Fruit fly (Drosophila melanogaster) whole organism, wandering third instar larva: ENCODE data around the gene CG3097.

Experiments used
- Hnf4 ChIP-seq: fragments of 200-800 bp; sonication (Bioruptor generic); optimal IDR thresholded peaks from 2 replicates; lab custom pipeline; 2016; ENCODE audit warnings: missing biosample characterization, mild to moderate bottlenecking, missing genetic modification characterization
- Hr78 ChIP-seq: fragments of >200 bp; optimal IDR thresholded peaks from 2 replicates; lab custom pipeline; 2017; ENCODE audit warnings: missing biosample characterization, missing genetic modification characterization
- N ChIP-seq: fragments of >200 bp; optimal IDR thresholded peaks from 2 replicates; lab custom pipeline; 2018; ENCODE audit warnings: missing biosample characterization, missing external identifiers, missing genetic modification characterization
- br ChIP-seq: fragments of 200-800 bp; sonication (Bioruptor generic); optimal IDR thresholded peaks from 2 replicates; lab custom pipeline; 2016; ENCODE audit warnings: missing biosample characterization, missing genetic modification characterization
- h ChIP-seq: fragments of 200-800 bp; sonication (Bioruptor generic); optimal IDR thresholded peaks from 3 replicates; lab custom pipeline; 2016; ENCODE audit warnings: missing biosample characterization, mild to moderate bottlenecking, missing genetic modification characterization
- jim ChIP-seq: fragments of 175-275, 200-325 bp; sonication (Bioruptor generic); optimal IDR thresholded peaks from 2 replicates; lab custom pipeline; 2016; ENCODE audit warnings: missing biosample characterization, mild to moderate bottlenecking, missing genetic modification characterization
- lola ChIP-seq: fragments of >200 bp; optimal IDR thresholded peaks from 2 replicates; lab custom pipeline; 2017; ENCODE audit warnings: missing biosample characterization, missing genetic modification characterization
- tai ChIP-seq: sonication (Bioruptor generic); optimal IDR thresholded peaks from 2 replicates; lab custom pipeline; 2016; ENCODE audit warnings: missing biosample characterization, missing genetic modification characterization
- usp ChIP-seq: fragments of >200 bp; optimal IDR thresholded peaks from 2 replicates; lab custom pipeline; 2017; ENCODE audit warnings: missing biosample characterization, missing genetic modification characterization

DNA sequence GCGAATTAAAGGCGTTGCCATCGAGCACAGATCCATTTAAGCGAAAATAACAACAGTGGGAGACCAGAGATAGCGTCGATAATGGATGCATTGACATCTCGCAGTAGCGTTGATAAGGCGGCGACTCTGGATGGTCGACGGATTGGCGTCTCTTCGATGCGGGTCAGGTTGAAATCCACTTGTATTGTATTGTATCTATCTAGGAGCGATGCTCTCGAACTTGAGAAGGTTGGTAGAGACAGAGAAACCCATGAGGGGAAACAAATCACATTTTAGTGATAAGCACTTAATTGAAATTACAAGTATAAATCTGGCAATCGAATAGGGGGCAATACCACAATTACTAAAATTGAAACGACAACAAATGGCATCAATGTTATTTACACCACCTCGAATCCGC lies 47.0 kb downstream of the CG3097 start:
- TF ChIP-seq lola: no peak
- TF ChIP-seq h: no peak
- no peak for TF ChIP-seq tai (GFP tag; lab: Kevin White, UChicago)
- TF ChIP-seq Hnf4: no peak
- no peak for TF ChIP-seq br (GFP tag; lab: Kevin White, UChicago)
- no peak for TF ChIP-seq usp (GFP tag; lab: Kevin White, UChicago)
- no peak for TF ChIP-seq N (GFP tag; lab: Kevin White, UChicago)
- no peak for TF ChIP-seq jim
- TF ChIP-seq Hr78 (GFP tag; lab: Kevin White, UChicago): no peak
